Worm (Caenorhabditis elegans) whole organism, mixed stage, embryonic: ENCODE measurements around the gene clh-3.

Source experiments
- blmp-1 ChIP-seq: fragments of 150-350 bp; optimal IDR thresholded peaks from 2 replicates; lab custom pipeline; 2014; ENCODE audit warnings: missing biosample characterization, missing genetic modification characterization
- lin-13 ChIP-seq: fragments of 150-350 bp; optimal IDR thresholded peaks from 2 replicates; lab custom pipeline; 2014; ENCODE audit warnings: missing biosample characterization, missing genetic modification characterization
- lsy-2 ChIP-seq: fragments of 150-350 bp; optimal IDR thresholded peaks from 2 replicates; lab custom pipeline; 2014; ENCODE audit warnings: missing biosample characterization, missing genetic modification characterization
- nhr-12 ChIP-seq: fragments of 150-350 bp; optimal IDR thresholded peaks from 2 replicates; lab custom pipeline; 2014; ENCODE audit warnings: missing biosample characterization, missing genetic modification characterization
- nhr-237 ChIP-seq: fragments of 150-350 bp; optimal IDR thresholded peaks from 2 replicates; lab custom pipeline; 2014; ENCODE audit warnings: missing biosample characterization, missing genetic modification characterization
- nhr-28 ChIP-seq: fragments of 150-350 bp; optimal IDR thresholded peaks from 2 replicates; lab custom pipeline; 2014; ENCODE audit warnings: missing biosample characterization, missing genetic modification characterization
- nhr-76 ChIP-seq: sonication (generic microtip); optimal IDR thresholded peaks from 2 replicates; lab custom pipeline; 2017; ENCODE audit warnings: missing biosample characterization, missing genetic modification characterization
- sptf-1 ChIP-seq: sonication (generic microtip); optimal IDR thresholded peaks from 2 replicates; lab custom pipeline; 2017; ENCODE audit warnings: mild to moderate bottlenecking, missing genetic modification characterization, moderate library complexity, missing compliant biosample characterization

DNA sequence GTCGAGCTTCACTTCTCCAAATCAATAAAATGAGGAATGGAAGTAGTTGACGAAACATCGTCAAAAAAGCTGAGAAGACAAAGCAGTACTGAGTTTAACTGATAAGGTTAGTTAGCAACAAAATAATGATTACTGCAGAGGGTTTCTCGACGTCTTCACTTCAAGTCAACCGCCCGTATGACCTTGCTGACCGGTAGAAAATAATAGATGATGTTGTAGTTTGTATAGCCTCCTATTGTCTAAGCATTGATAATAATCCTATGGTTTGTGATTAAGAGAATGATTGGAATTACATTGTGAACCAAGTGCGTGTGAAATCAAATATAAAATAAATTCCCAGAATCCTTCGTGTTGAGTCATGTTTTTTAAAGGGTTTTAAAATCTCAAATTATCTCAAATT, 26.4 kb downstream of the clh-3 start, which contains the start of gene E04F6.6:
- TF ChIP-seq nhr-76 (no peak), lin-13 (tag; lab: Kevin White, UChicago) (no peak), sptf-1 (tag; lab: Kevin White, UChicago) (no peak), nhr-12 (tag; lab: Kevin White, UChicago) (no peak), nhr-237 (tag; lab: Kevin White, UChicago) (no peak), nhr-28 (tag; lab: Kevin White, UChicago) (no peak), lsy-2 (tag; lab: Kevin White, UChicago) (no peak), blmp-1 (no peak)
